Worm (Caenorhabditis elegans) whole organism, young adult: ENCODE data around the gene F34D10.3.
"Not testable (repeated sequence)": the region's sequence is repeated elsewhere in the genome, so short reads cannot be mapped to it uniquely, and the experiment has no call there.

ENCODE experiments used
- F10E7.11 ChIP-seq: sonication (generic microtip); optimal IDR thresholded peaks from 2 replicates; lab custom pipeline; 2017; ENCODE audit warnings: mild to moderate bottlenecking, missing genetic modification characterization, moderate library complexity, missing compliant biosample characterization
- F37B4.10 ChIP-seq: fragments of 200-800 bp; sonication (Bioruptor generic); IDR thresholded peaks from 2 replicates; pipeline ENCODE4 v1.3.6; 2022; ENCODE audit warnings: missing genetic modification characterization, missing compliant biosample characterization
- cebp-1 ChIP-seq, 2 experiments: fragments of 200-800 bp in 1 of 2; sonication (Bioruptor generic) in 1 of 2; sonication (generic microtip) in 1 of 2; IDR thresholded peaks in 1 of 2; optimal IDR thresholded peaks in 1 of 2; 2 replicates each; pipeline versions ENCODE4 v1.3.6 to Lab custom; 2017 to 2022; ENCODE audit warnings: missing compliant biosample characterization in 2 of 2, missing genetic modification characterization in 2 of 2, mild to moderate bottlenecking in 1 of 2, missing genetic modification reagents in 1 of 2, moderate library complexity in 1 of 2
- cebp-2 ChIP-seq: fragments of 200-800 bp; sonication (Bioruptor generic); IDR thresholded peaks from 2 replicates; pipeline ENCODE4 v1.3.6; 2022; ENCODE audit warnings: missing genetic modification characterization, missing compliant biosample characterization
- lir-1 ChIP-seq: fragments of 200-800 bp; sonication (Bioruptor generic); conservative IDR thresholded peaks from 2 replicates; pipeline ENCODE4 v1.3.6; 2022; ENCODE audit warnings: missing genetic modification reagents, missing genetic modification characterization, missing compliant biosample characterization
- nhr-90 ChIP-seq: sonication (generic microtip); optimal IDR thresholded peaks from 2 replicates; lab custom pipeline; 2016; ENCODE audit warnings: missing genotype, mild to moderate bottlenecking, missing genetic modification characterization, missing compliant biosample characterization
- sdz-38 ChIP-seq: sonication (generic microtip); optimal IDR thresholded peaks from 2 replicates; lab custom pipeline; 2016; ENCODE audit warnings: missing genotype, missing genetic modification characterization, missing compliant biosample characterization
- tbp1 ChIP-seq: fragments of 200-800 bp; sonication (Bioruptor generic); optimal IDR thresholded peaks from 2 replicates; lab custom pipeline; 2018; ENCODE audit warnings: mild to moderate bottlenecking, missing genetic modification characterization, missing compliant biosample characterization

ce11 chrIII:3770370-3770769, 36.3 kb downstream of the F34D10.3 start:
- TF ChIP-seq cebp-2 (GFP tag; lab: Robert Waterston, UW); nhr-90 (tag; lab: Kevin White, UChicago); cebp-1 (GFP tag; IDR thresholded peaks at IDR 0.05; lab: Robert Waterston, UW); cebp-1 (tag; optimal IDR thresholded peaks at IDR 0.05; lab: Kevin White, UChicago); sdz-38 (tag; lab: Kevin White, UChicago); tbp1 (GFP tag; lab: Kevin White, UChicago); F10E7.11 (tag; lab: Kevin White, UChicago); lir-1 (GFP tag; lab: Robert Waterston, UW); F37B4.10 (GFP tag; lab: Robert Waterston, UW): not testable (repeated sequence)
